Worm (Caenorhabditis elegans): ENCODE results near the gene F40G9.18.

ce11 chrIII:208793-209694 is 39.7 kb upstream of the F40G9.18 start:
- no peak for TF ChIP-seq him-1 (tag; optimal IDR thresholded peaks at IDR 0.05)
- TF ChIP-seq dao-5 (tag; optimal IDR thresholded peaks at IDR 0.05) = no peak
- TF ChIP-seq W03F9.2 (tag; optimal IDR thresholded peaks at IDR 0.05) = no peak

Measured in whole organism, L4/young adult.